Worm (Caenorhabditis elegans): ENCODE data around the gene puf-6.
A peak's percentile ranks its signal among the peaks of the same experiment; 100 is the strongest.

- TF ChIP-seq mep-1 (tag; optimal IDR thresholded peaks at IDR 0.05) (peak; percentile 35), F10B5.3 (tag; optimal IDR thresholded peaks at IDR 0.05) (no peak), zip-2 (tag; optimal IDR thresholded peaks at IDR 0.05) (no peak), nhr-28 (tag; optimal IDR thresholded peaks at IDR 0.05) (peak; percentile 52), unc-130 (GFP tag; optimal IDR thresholded peaks at IDR 0.05) (no peak), ztf-7 (tag; optimal IDR thresholded peaks at IDR 0.05) (no peak), dmd-9 (GFP tag; IDR thresholded peaks at IDR 0.05) (no peak), nhr-11 (tag; optimal IDR thresholded peaks at IDR 0.05) (no peak), ama-1 (optimal IDR thresholded peaks at IDR 0.05) (no peak)
Measured at ce11 chrII:13025794-13026412, 17.3 kb downstream of the puf-6 start, which contains the start of gene max-2.

Data from whole organism, L4 larva.